Worm (Caenorhabditis elegans): ENCODE data around the gene srh-200.

The srh-200 gene

DNA sequence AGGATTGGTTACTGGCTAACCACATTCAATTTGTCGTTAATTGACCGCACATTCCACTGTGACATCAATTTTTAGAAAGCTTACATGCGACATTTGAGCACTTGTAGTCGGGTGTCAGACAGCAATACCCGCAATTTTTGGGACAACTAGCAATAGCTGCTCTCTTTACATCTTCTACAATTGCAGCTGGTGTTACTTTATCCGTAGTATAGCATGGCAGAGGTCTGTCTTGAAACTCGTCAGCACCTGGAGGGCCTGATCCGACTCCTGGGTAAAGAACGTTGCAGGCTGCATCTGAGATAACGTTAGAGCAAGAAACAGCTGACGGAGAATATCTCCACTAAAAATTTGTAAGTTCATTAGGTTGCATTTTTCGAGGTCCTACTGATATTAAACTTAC, 14.1 kb downstream of the srh-200 start:
- no peak for TF ChIP-seq lin-13 (tag; optimal IDR thresholded peaks at IDR 0.05)
- no peak for TF ChIP-seq pha-4 (tag; optimal IDR thresholded peaks at IDR 0.05)
- no peak for TF ChIP-seq ceh-83 (GFP tag; optimal IDR thresholded peaks at IDR 0.05)
- TF ChIP-seq lin-32 (GFP tag; optimal IDR thresholded peaks at IDR 0.05), result no peak
- TF ChIP-seq nhr-28 (tag; optimal IDR thresholded peaks at IDR 0.05), result no peak
- no peak for TF ChIP-seq nhr-12 (tag; optimal IDR thresholded peaks at IDR 0.05)
- TF ChIP-seq bed-3 (GFP tag; optimal IDR thresholded peaks at IDR 0.05), result no peak
- TF ChIP-seq zip-8 (tag; optimal IDR thresholded peaks at IDR 0.05), result no peak
- no peak for TF ChIP-seq unc-39 (tag; optimal IDR thresholded peaks at IDR 0.05)
- no peak for TF ChIP-seq mep-1 (tag; optimal IDR thresholded peaks at IDR 0.05)
- TF ChIP-seq drap-1 (GFP tag; optimal IDR thresholded peaks at IDR 0.05), result no peak
- no peak for TF ChIP-seq nhr-2 (tag; optimal IDR thresholded peaks at IDR 0.05)
- no peak for TF ChIP-seq ham-2 (GFP tag; optimal IDR thresholded peaks at IDR 0.05)
- no peak for TF ChIP-seq snpc-4 (tag; optimal IDR thresholded peaks at IDR 0.05)

DNA sequence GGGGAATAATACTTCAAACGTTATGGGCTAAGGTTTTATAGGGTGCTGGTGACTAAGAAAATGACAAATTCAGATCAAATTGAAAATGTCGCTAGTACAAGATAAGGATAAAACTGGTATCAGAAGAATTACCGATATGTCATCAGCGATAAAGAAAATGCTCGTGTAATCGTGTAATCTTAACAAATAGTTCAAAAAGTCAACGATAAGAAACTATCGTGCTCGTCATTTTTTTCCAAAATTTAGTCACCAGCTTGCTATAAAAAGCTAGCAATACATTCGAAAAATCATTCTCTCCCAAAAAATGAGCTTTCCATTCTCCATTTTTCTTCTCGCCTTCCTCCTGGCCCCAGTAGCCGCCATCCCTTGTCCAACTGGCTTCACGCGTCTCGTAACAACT, 15.7 kb downstream of the srh-200 start, which contains the start of gene clec-45:
clec-45 (plus strand) TSS at position 301 of the 400 bp plus-strand sequence.
- no peak for TF ChIP-seq lsy-2 (tag; optimal IDR thresholded peaks at IDR 0.05)
- TF ChIP-seq nhr-12 (tag; optimal IDR thresholded peaks at IDR 0.05), result no peak
- no peak for TF ChIP-seq sptf-1 (tag; optimal IDR thresholded peaks at IDR 0.05)
- no peak for TF ChIP-seq unc-39 (tag; optimal IDR thresholded peaks at IDR 0.05)
- TF ChIP-seq elt-3 (tag; optimal IDR thresholded peaks at IDR 0.05), result no peak
- TF ChIP-seq ceh-43 (GFP tag; optimal IDR thresholded peaks at IDR 0.05), result no peak
- no peak for TF ChIP-seq mls-2 (tag; optimal IDR thresholded peaks at IDR 0.05)
- TF ChIP-seq ztf-11 (tag; optimal IDR thresholded peaks at IDR 0.05), result no peak
- no peak for TF ChIP-seq cnd-1 (tag; optimal IDR thresholded peaks at IDR 0.05)
- TF ChIP-seq mab-5 (tag; optimal IDR thresholded peaks at IDR 0.05), result no peak
- TF ChIP-seq unc-62 (GFP tag; optimal IDR thresholded peaks at IDR 0.05), result no peak
- TF ChIP-seq flh-1 (GFP tag; optimal IDR thresholded peaks at IDR 0.05), result no peak

DNA sequence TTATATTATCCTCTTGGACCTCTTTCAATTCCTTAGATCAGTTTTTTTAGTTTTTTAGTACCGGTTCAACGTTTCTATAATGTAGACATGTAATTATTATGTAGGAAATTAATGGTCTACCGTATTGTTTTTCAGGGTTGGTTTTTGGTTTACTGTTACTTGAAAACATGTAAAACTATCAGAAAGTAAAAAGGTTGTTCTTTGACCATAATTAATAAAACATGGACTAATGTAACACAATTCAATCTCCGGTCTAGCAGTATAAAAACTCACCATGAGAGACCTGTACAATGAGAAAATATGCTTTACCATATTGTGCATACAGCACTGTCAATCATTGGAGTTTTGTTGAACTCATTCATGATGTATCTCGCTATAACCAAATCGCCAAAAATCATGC, 18.0 kb downstream of the srh-200 start, which contains the start of gene srd-29:
srd-29 (plus strand) TSS at position 301 of the 400 bp plus-strand sequence.
- TF ChIP-seq lin-13 (tag; optimal IDR thresholded peaks at IDR 0.05) (no peak), nhr-2 (tag; optimal IDR thresholded peaks at IDR 0.05) (no peak), ceh-39 (tag; optimal IDR thresholded peaks at IDR 0.05) (no peak), cnd-1 (tag; optimal IDR thresholded peaks at IDR 0.05) (no peak), ham-2 (GFP tag; optimal IDR thresholded peaks at IDR 0.05) (no peak), zip-8 (tag; optimal IDR thresholded peaks at IDR 0.05) (no peak), sem-2 (GFP tag; optimal IDR thresholded peaks at IDR 0.05) (no peak), unc-39 (tag; optimal IDR thresholded peaks at IDR 0.05) (no peak), tbx-8 (GFP tag; optimal IDR thresholded peaks at IDR 0.05) (no peak), flh-1 (GFP tag; optimal IDR thresholded peaks at IDR 0.05) (no peak), elt-1 (tag; optimal IDR thresholded peaks at IDR 0.05; ENCODE audit: borderline replicate concordance, insufficient read depth) (no peak)

DNA sequence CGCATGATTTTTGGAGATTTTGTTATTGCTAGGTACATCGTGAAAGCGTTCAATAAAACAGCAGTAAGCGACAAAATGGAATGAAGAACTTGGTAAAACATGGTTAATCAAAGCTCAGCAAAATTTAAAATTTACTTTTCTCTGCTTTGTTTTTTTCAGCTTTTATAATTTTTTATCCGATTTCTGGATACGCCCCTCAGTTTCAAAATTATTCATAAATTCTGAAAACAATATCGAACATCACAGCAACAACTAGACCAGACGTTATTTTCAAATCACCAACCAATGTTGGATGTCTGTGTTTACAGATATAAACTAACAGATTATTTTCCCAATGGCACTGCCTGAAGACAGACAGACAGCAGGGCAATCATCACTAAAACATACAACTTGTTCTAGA, 18.8 kb downstream of the srh-200 start, which contains the start of gene srd-31:
srd-31 (minus strand) TSS at position 101 of the 400 bp plus-strand sequence.
- no peak for TF ChIP-seq unc-120 (tag; optimal IDR thresholded peaks at IDR 0.05; ENCODE audit: poor library complexity, severe bottlenecking)
- no peak for TF ChIP-seq ham-2 (GFP tag; optimal IDR thresholded peaks at IDR 0.05)
- TF ChIP-seq ceh-39 (tag; optimal IDR thresholded peaks at IDR 0.05), result no peak
- TF ChIP-seq mab-5 (tag; optimal IDR thresholded peaks at IDR 0.05), result no peak
- no peak for TF ChIP-seq ztf-11 (tag; optimal IDR thresholded peaks at IDR 0.05)
- TF ChIP-seq elt-1 (tag; optimal IDR thresholded peaks at IDR 0.05; ENCODE audit: borderline replicate concordance, insufficient read depth), result no peak
- no peak for TF ChIP-seq nhr-28 (tag; optimal IDR thresholded peaks at IDR 0.05)
- no peak for TF ChIP-seq flh-1 (GFP tag; optimal IDR thresholded peaks at IDR 0.05)
- no peak for TF ChIP-seq elt-3 (tag; optimal IDR thresholded peaks at IDR 0.05)
- TF ChIP-seq tbx-8 (GFP tag; optimal IDR thresholded peaks at IDR 0.05), result no peak
- no peak for TF ChIP-seq mls-2 (tag; optimal IDR thresholded peaks at IDR 0.05)
- no peak for TF ChIP-seq lin-13 (tag; optimal IDR thresholded peaks at IDR 0.05)
- TF ChIP-seq cnd-1 (tag; optimal IDR thresholded peaks at IDR 0.05), result no peak
- no peak for TF ChIP-seq nhr-237 (tag; optimal IDR thresholded peaks at IDR 0.05)
- TF ChIP-seq sptf-1 (tag; optimal IDR thresholded peaks at IDR 0.05), result no peak
- no peak for TF ChIP-seq ceh-43 (GFP tag; optimal IDR thresholded peaks at IDR 0.05)

DNA sequence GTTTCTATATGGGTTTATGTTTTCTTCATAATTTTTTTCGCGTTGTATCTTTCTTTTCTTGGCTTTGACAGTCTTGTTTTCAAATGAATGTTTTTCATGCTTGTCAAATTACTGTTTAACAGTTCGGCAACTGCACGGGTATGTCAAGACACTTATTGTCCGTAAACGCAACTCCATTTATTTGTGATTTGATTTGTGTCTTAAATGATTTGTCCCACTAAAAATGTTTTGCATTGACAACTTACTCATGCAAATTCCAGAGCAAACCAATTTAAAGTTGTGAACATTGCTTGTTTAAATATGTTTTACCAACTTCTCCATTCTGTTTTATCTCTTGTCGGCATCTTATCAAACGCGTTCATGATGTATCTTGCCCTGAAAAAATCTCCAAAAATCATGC, 21.7 kb downstream of the srh-200 start, which contains the start of gene srd-25:
srd-25 (plus strand) TSS at position 301 of the 400 bp plus-strand sequence.
- TF ChIP-seq sem-2 (GFP tag; optimal IDR thresholded peaks at IDR 0.05) (no peak), lin-13 (tag; optimal IDR thresholded peaks at IDR 0.05) (no peak), ztf-11 (tag; optimal IDR thresholded peaks at IDR 0.05) (no peak), mab-5 (tag; optimal IDR thresholded peaks at IDR 0.05) (no peak), sptf-1 (tag; optimal IDR thresholded peaks at IDR 0.05) (no peak), elt-3 (tag; optimal IDR thresholded peaks at IDR 0.05) (no peak), ceh-39 (tag; optimal IDR thresholded peaks at IDR 0.05) (no peak), tbx-8 (GFP tag; optimal IDR thresholded peaks at IDR 0.05) (no peak)
